Worm (Caenorhabditis elegans) whole organism, young adult: ENCODE results near the gene let-19.

Source experiments
- Y53G8AR.9 ChIP-seq: fragments of 200-800 bp; sonication (Bioruptor generic); conservative IDR thresholded peaks from 2 replicates; pipeline ENCODE4 v1.3.6; 2022; ENCODE audit warnings: missing genetic modification reagents, missing genetic modification characterization, missing compliant biosample characterization
- cebp-2 ChIP-seq: fragments of 200-800 bp; sonication (Bioruptor generic); IDR thresholded peaks from 2 replicates; pipeline ENCODE4 v1.3.6; 2022; ENCODE audit warnings: missing genetic modification characterization, missing compliant biosample characterization
- dox-1 ChIP-seq: fragments of 200-800 bp; sonication (Bioruptor generic); IDR thresholded peaks from 2 replicates; pipeline ENCODE4 v1.3.6; 2022; ENCODE audit warnings: missing genetic modification reagents, missing genetic modification characterization, missing compliant biosample characterization
- gei-17 ChIP-seq: fragments of 200-800 bp; sonication (Bioruptor generic); optimal IDR thresholded peaks from 2 replicates; lab custom pipeline; 2018; ENCODE audit warnings: mild to moderate bottlenecking, missing genetic modification characterization, missing compliant biosample characterization
- mes-4 ChIP-seq: sonication (generic microtip); optimal IDR thresholded peaks from 2 replicates; lab custom pipeline; 2016; ENCODE audit warnings: missing genotype, missing genetic modification characterization, missing compliant biosample characterization
- somi-1 ChIP-seq: fragments of 200-800 bp; sonication (Bioruptor generic); optimal IDR thresholded peaks from 2 replicates; lab custom pipeline; 2018; ENCODE audit warnings: mild to moderate bottlenecking, missing genetic modification characterization, missing compliant biosample characterization
- unc-62 ChIP-seq: fragments of 150-350 bp; optimal IDR thresholded peaks from 2 replicates; lab custom pipeline; 2014; ENCODE audit warnings: missing biosample characterization, missing genetic modification reagents, missing genetic modification characterization

DNA sequence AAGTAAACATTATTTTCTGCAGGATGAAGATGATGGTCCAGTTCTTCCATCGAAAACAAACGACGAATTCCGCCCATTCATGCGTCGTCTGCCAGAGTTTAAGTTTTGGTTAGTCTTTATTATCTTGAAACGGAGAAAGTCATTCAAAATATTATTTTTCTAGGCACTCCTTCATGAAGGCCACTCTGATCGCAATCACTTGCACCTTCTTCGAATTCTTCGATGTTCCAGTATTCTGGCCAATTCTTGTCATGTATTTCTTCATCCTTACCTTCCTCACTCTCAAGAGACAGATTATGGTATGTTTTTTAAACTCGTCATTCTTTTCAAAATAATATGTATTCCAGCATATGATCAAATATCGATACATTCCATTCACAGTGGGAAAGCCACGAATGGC, 41.0 kb downstream of the let-19 start:
- TF ChIP-seq somi-1 (GFP tag; lab: Kevin White, UChicago), result no peak
- no peak for TF ChIP-seq mes-4 (tag; lab: Kevin White, UChicago)
- TF ChIP-seq dox-1 (GFP tag; lab: Robert Waterston, UW), result no peak
- TF ChIP-seq Y53G8AR.9 (GFP tag; lab: Robert Waterston, UW), result no peak
- TF ChIP-seq gei-17 (GFP tag; lab: Kevin White, UChicago), result no peak
- no peak for TF ChIP-seq unc-62 (GFP tag; lab: Kevin White, UChicago)
- no peak for TF ChIP-seq cebp-2 (GFP tag; lab: Robert Waterston, UW)
